Worm (Caenorhabditis elegans) whole organism, mixed stage, embryonic: ENCODE results near the gene mtpn-1.

ENCODE experiments used
- lin-32 ChIP-seq: fragments of 200-800 bp; sonication (Bioruptor generic); optimal IDR thresholded peaks from 2 replicates; lab custom pipeline; 2018; ENCODE audit warnings: mild to moderate bottlenecking, missing genetic modification characterization, missing compliant biosample characterization
- mep-1 ChIP-seq: fragments of 150-350 bp; optimal IDR thresholded peaks from 2 replicates; lab custom pipeline; 2017; ENCODE audit warnings: missing biosample characterization, missing genetic modification reagents, missing genetic modification characterization, inconsistent platforms
- nhr-12 ChIP-seq: fragments of 150-350 bp; optimal IDR thresholded peaks from 2 replicates; lab custom pipeline; 2014; ENCODE audit warnings: missing biosample characterization, missing genetic modification characterization
- nhr-76 ChIP-seq: sonication (generic microtip); optimal IDR thresholded peaks from 2 replicates; lab custom pipeline; 2017; ENCODE audit warnings: missing biosample characterization, missing genetic modification characterization
- sptf-1 ChIP-seq: sonication (generic microtip); optimal IDR thresholded peaks from 2 replicates; lab custom pipeline; 2017; ENCODE audit warnings: mild to moderate bottlenecking, missing genetic modification characterization, moderate library complexity, missing compliant biosample characterization
- ztf-11 ChIP-seq: fragments of 150-350 bp; optimal IDR thresholded peaks from 2 replicates; lab custom pipeline; 2014; ENCODE audit warnings: missing biosample characterization, missing genetic modification characterization

- no peak for TF ChIP-seq mep-1 (tag; lab: Kevin White, UChicago)
- no peak for TF ChIP-seq lin-32 (GFP tag; lab: Kevin White, UChicago)
- TF ChIP-seq nhr-76, result no peak
- TF ChIP-seq nhr-12 (tag; lab: Kevin White, UChicago), result no peak
- TF ChIP-seq ztf-11, result no peak
- no peak for TF ChIP-seq sptf-1 (tag; lab: Kevin White, UChicago)
Measured at ce11 chrX:2441163-2441562, 33.9 kb downstream of the mtpn-1 start.
